Worm (Caenorhabditis elegans) whole organism, L4 larva: ENCODE data around the gene K08H2.10.

Experiments used
- F10B5.3 ChIP-seq: sonication (generic microtip); optimal IDR thresholded peaks from 2 replicates; lab custom pipeline; 2016; ENCODE audit warnings: mild to moderate bottlenecking, missing genetic modification characterization, missing compliant biosample characterization
- F26F4.8 ChIP-seq: fragments of 200-800 bp; sonication (Bioruptor generic); conservative IDR thresholded peaks from 2 replicates; pipeline ENCODE4 v1.3.6; 2022; ENCODE audit warnings: missing genetic modification characterization, missing compliant biosample characterization
- F44E2.7 ChIP-seq: fragments of 200-800 bp; sonication (Bioruptor generic); IDR thresholded peaks from 2 replicates; pipeline ENCODE4 v2.1.2; 2022; ENCODE audit warnings: missing genetic modification characterization, missing compliant biosample characterization
- R02D3.7 ChIP-seq: fragments of 150-350 bp; sonication (generic microtip); optimal IDR thresholded peaks from 3 replicates; lab custom pipeline; 2014; ENCODE audit warnings: missing biosample characterization, missing genetic modification characterization
- T26A8.4 ChIP-seq: fragments of 200-800 bp; sonication (Bioruptor generic); IDR thresholded peaks from 2 replicates; pipeline ENCODE4 v1.3.6; 2022; ENCODE audit warnings: missing genetic modification characterization, missing compliant biosample characterization
- Y5F2A.4 ChIP-seq: fragments of 200-800 bp; sonication (Bioruptor generic); optimal IDR thresholded peaks from 2 replicates; lab custom pipeline; 2018; ENCODE audit warnings: mild to moderate bottlenecking, missing genetic modification characterization, missing compliant biosample characterization
- Y75B8A.6 ChIP-seq: fragments of 200-800 bp; sonication (Bioruptor generic); IDR thresholded peaks from 2 replicates; pipeline ENCODE4 v1.3.6; 2022; ENCODE audit warnings: missing genetic modification reagents, missing genetic modification characterization, missing compliant biosample characterization
- ZK546.5 ChIP-seq, 2 experiments: sonication (generic microtip); optimal IDR thresholded peaks; 2 replicates each; lab custom pipeline; 2017; ENCODE audit warnings: missing biosample characterization in 2 of 2, missing genetic modification characterization in 2 of 2
- aly-2 ChIP-seq: sonication (generic microtip); optimal IDR thresholded peaks from 2 replicates; lab custom pipeline; 2018; ENCODE audit warnings: missing biosample characterization, missing genetic modification characterization
- ama-1 ChIP-seq: fragments of 150-350 bp; optimal IDR thresholded peaks from 2 replicates; lab custom pipeline; 2014; ENCODE audit warnings: inconsistent platforms, mixed read lengths
- arid-1 ChIP-seq: fragments of 200-800 bp; sonication (Bioruptor generic); conservative IDR thresholded peaks from 2 replicates; pipeline ENCODE4 v1.3.6; 2022; ENCODE audit warnings: missing genetic modification reagents, missing genetic modification characterization, missing compliant biosample characterization
- ceh-20 ChIP-seq: fragments of 200-800 bp; sonication (Bioruptor generic); IDR thresholded peaks from 2 replicates; pipeline ENCODE4 v1.3.6; 2022; ENCODE audit warnings: missing genetic modification reagents, missing genetic modification characterization, missing compliant biosample characterization
- ceh-32 ChIP-seq: sonication (generic microtip); optimal IDR thresholded peaks from 2 replicates; lab custom pipeline; 2016; ENCODE audit warnings: mild to moderate bottlenecking, missing genetic modification characterization, missing compliant biosample characterization; ENCODE audit not compliant: poor library complexity
- ces-1 ChIP-seq: fragments of 150-350 bp; sonication (generic microtip); optimal IDR thresholded peaks from 4 replicates; lab custom pipeline; 2014; ENCODE audit warnings: missing biosample characterization, missing genetic modification reagents, missing genetic modification characterization
- cey-2 ChIP-seq: sonication (generic microtip); optimal IDR thresholded peaks from 3 replicates; lab custom pipeline; 2017; ENCODE audit warnings: missing genetic modification characterization, mild to moderate bottlenecking, missing compliant biosample characterization, antibody characterized with exemption, borderline replicate concordance; ENCODE audit not compliant: insufficient read depth
- ctbp-1 ChIP-seq: fragments of 200-800 bp; sonication (Bioruptor generic); IDR thresholded peaks from 2 replicates; pipeline ENCODE4 v1.3.6; 2022; ENCODE audit warnings: missing genetic modification reagents, missing genetic modification characterization, missing compliant biosample characterization
- daf-16 ChIP-seq, 3 experiments: sonication (generic microtip); optimal IDR thresholded peaks; 2 replicates each; lab custom pipeline; 2016 to 2017; ENCODE audit warnings: missing genetic modification characterization in 3 of 3, missing genetic modification reagents in 3 of 3, mild to moderate bottlenecking in 2 of 3, missing compliant biosample characterization in 2 of 3, missing biosample characterization in 1 of 3, moderate library complexity in 1 of 3
- daf-19 ChIP-seq: fragments of 200-800 bp; sonication (Bioruptor generic); conservative IDR thresholded peaks from 2 replicates; pipeline ENCODE4 v1.3.6; 2022; ENCODE audit warnings: missing genetic modification characterization, missing compliant biosample characterization
- daf-8 ChIP-seq: fragments of 200-800 bp; sonication (Bioruptor generic); IDR thresholded peaks from 2 replicates; pipeline ENCODE4 v1.3.6; 2022; ENCODE audit warnings: missing genetic modification characterization, missing compliant biosample characterization
- dmd-8 ChIP-seq: fragments of 200-800 bp; sonication (Bioruptor generic); IDR thresholded peaks from 2 replicates; pipeline ENCODE4 v1.3.6; 2022; ENCODE audit warnings: missing genetic modification characterization, missing compliant biosample characterization
- fkh-10 ChIP-seq: fragments of 150-350 bp; optimal IDR thresholded peaks from 2 replicates; lab custom pipeline; 2014; ENCODE audit warnings: missing biosample characterization, missing genetic modification reagents, missing genetic modification characterization
- jun-1 ChIP-seq: fragments of 150-350 bp; optimal IDR thresholded peaks from 2 replicates; lab custom pipeline; 2014; ENCODE audit warnings: missing biosample characterization, missing genetic modification reagents, missing genetic modification characterization
- lim-7 ChIP-seq: fragments of 200-800 bp; sonication (Bioruptor generic); IDR thresholded peaks from 2 replicates; pipeline ENCODE4 v1.3.6; 2022; ENCODE audit warnings: missing genetic modification characterization, missing compliant biosample characterization
- lin-13 ChIP-seq: fragments of 150-350 bp; optimal IDR thresholded peaks from 2 replicates; lab custom pipeline; 2014; ENCODE audit warnings: missing biosample characterization, missing genetic modification reagents, missing genetic modification characterization
- lin-29 ChIP-seq: fragments of 200-800 bp; sonication (Bioruptor generic); IDR thresholded peaks from 2 replicates; pipeline ENCODE4 v1.3.6; 2022; ENCODE audit warnings: missing genetic modification reagents, missing genetic modification characterization, missing compliant biosample characterization
- lin-38 ChIP-seq: fragments of 200-800 bp; sonication (Bioruptor generic); IDR thresholded peaks from 2 replicates; pipeline ENCODE4 v1.3.6; 2022; ENCODE audit warnings: missing genetic modification reagents, missing genetic modification characterization, missing compliant biosample characterization
- lin-39 ChIP-seq: fragments of 150-350 bp; optimal IDR thresholded peaks from 2 replicates; lab custom pipeline; 2014; ENCODE audit warnings: missing biosample characterization, missing genetic modification reagents, missing genetic modification characterization
- lsy-2 ChIP-seq, 2 experiments: fragments of 150-350 bp in 1 of 2; sonication (generic microtip) in 1 of 2; optimal IDR thresholded peaks; 2 replicates each; lab custom pipeline; 2014 to 2017; ENCODE audit warnings: missing biosample characterization in 2 of 2, missing genetic modification characterization in 2 of 2
- mdl-1 ChIP-seq, 2 experiments: fragments of 150-350 bp in 1 of 2; sonication (generic microtip) in 1 of 2; optimal IDR thresholded peaks; 2 replicates each; lab custom pipeline; 2014 to 2017; ENCODE audit warnings: missing biosample characterization in 2 of 2, missing genetic modification characterization in 2 of 2
- mdt-29 ChIP-seq: fragments of 200-800 bp; sonication (Bioruptor generic); IDR thresholded peaks from 2 replicates; pipeline ENCODE4 v1.3.6; 2022; ENCODE audit warnings: missing genetic modification reagents, missing genetic modification characterization, missing compliant biosample characterization
- mep-1 ChIP-seq: fragments of 150-350 bp; sonication (generic microtip); optimal IDR thresholded peaks from 3 replicates; lab custom pipeline; 2014; ENCODE audit warnings: missing biosample characterization, missing genetic modification characterization
- mxl-3 ChIP-seq: fragments of 200-800 bp; sonication (Bioruptor generic); optimal IDR thresholded peaks from 2 replicates; lab custom pipeline; 2018; ENCODE audit warnings: mild to moderate bottlenecking, missing genetic modification characterization, missing compliant biosample characterization
- nhr-10 ChIP-seq: fragments of 150-350 bp; optimal IDR thresholded peaks from 2 replicates; lab custom pipeline; 2014; ENCODE audit warnings: missing biosample characterization, missing genetic modification characterization
- nhr-102 ChIP-seq: sonication (generic microtip); optimal IDR thresholded peaks from 2 replicates; lab custom pipeline; 2016; ENCODE audit warnings: mild to moderate bottlenecking, missing genetic modification characterization, moderate library complexity, missing compliant biosample characterization
- nhr-11 ChIP-seq: fragments of 150-350 bp; optimal IDR thresholded peaks from 2 replicates; lab custom pipeline; 2014; ENCODE audit warnings: missing biosample characterization, missing genetic modification characterization
- nhr-111 ChIP-seq: fragments of 200-800 bp; sonication (Bioruptor generic); optimal IDR thresholded peaks from 2 replicates; lab custom pipeline; 2018; ENCODE audit warnings: mild to moderate bottlenecking, missing genetic modification characterization, missing compliant biosample characterization
- nhr-25 ChIP-seq: sonication (generic microtip); optimal IDR thresholded peaks from 2 replicates; lab custom pipeline; 2017; ENCODE audit warnings: missing genetic modification characterization, mild to moderate bottlenecking, missing compliant biosample characterization, antibody characterized with exemption, moderate library complexity, borderline replicate concordance; ENCODE audit not compliant: insufficient read depth
- nhr-28 ChIP-seq: fragments of 150-350 bp; optimal IDR thresholded peaks from 2 replicates; lab custom pipeline; 2014; ENCODE audit warnings: missing biosample characterization, missing genetic modification characterization
- nhr-41 ChIP-seq: fragments of 200-800 bp; sonication (Bioruptor generic); IDR thresholded peaks from 2 replicates; pipeline ENCODE4 v1.3.6; 2022; ENCODE audit warnings: missing genetic modification reagents, missing genetic modification characterization, missing compliant biosample characterization
- nhr-76 ChIP-seq: fragments of 150-350 bp; optimal IDR thresholded peaks from 2 replicates; lab custom pipeline; 2014; ENCODE audit warnings: missing biosample characterization, missing genetic modification characterization
- pqm-1 ChIP-seq: sonication (generic microtip); optimal IDR thresholded peaks from 2 replicates; lab custom pipeline; 2017; ENCODE audit warnings: missing biosample characterization, missing genetic modification characterization
- sdz-12 ChIP-seq: fragments of 200-800 bp; sonication (Bioruptor generic); optimal IDR thresholded peaks from 2 replicates; lab custom pipeline; 2018; ENCODE audit warnings: mild to moderate bottlenecking, missing genetic modification characterization, missing compliant biosample characterization
- set-16 ChIP-seq: fragments of 200-800 bp; sonication (Bioruptor generic); IDR thresholded peaks from 2 replicates; pipeline ENCODE4 v1.3.6; 2022; ENCODE audit warnings: missing genetic modification reagents, missing genetic modification characterization, missing compliant biosample characterization
- snpc-4 ChIP-seq: fragments of 150-350 bp; optimal IDR thresholded peaks from 2 replicates; lab custom pipeline; 2014; ENCODE audit warnings: missing biosample characterization, missing genetic modification characterization
- spr-1 ChIP-seq: sonication (generic microtip); optimal IDR thresholded peaks from 2 replicates; lab custom pipeline; 2016; ENCODE audit warnings: mild to moderate bottlenecking, missing genetic modification characterization, missing compliant biosample characterization
- tra-1 ChIP-seq: fragments of 200-800 bp; sonication (Bioruptor generic); IDR thresholded peaks from 2 replicates; pipeline ENCODE4 v1.3.6; 2022; ENCODE audit warnings: missing genetic modification reagents, missing genetic modification characterization, missing compliant biosample characterization
- unc-62 ChIP-seq, 3 experiments: fragments of 150-350 bp in 1 of 3; sonication (generic microtip); optimal IDR thresholded peaks in 2 of 3; peaks in 1 of 3; 1 replicate in 1 of 3; 2 replicates in 2 of 3; lab custom pipeline; 2014 to 2017; ENCODE audit warnings: missing biosample characterization in 3 of 3, missing genetic modification characterization in 3 of 3, missing genetic modification reagents in 3 of 3, missing genotype in 1 of 3
- zag-1 ChIP-seq: fragments of 150-350 bp; optimal IDR thresholded peaks from 2 replicates; lab custom pipeline; 2014; ENCODE audit warnings: missing biosample characterization, missing genetic modification characterization
- zip-11 ChIP-seq: fragments of 200-800 bp; sonication (Bioruptor generic); IDR thresholded peaks from 2 replicates; pipeline ENCODE4 v1.3.6; 2022; ENCODE audit warnings: missing genetic modification characterization, missing compliant biosample characterization
- ztf-7 ChIP-seq: fragments of 150-350 bp; optimal IDR thresholded peaks from 2 replicates; lab custom pipeline; 2014; ENCODE audit warnings: missing biosample characterization, missing genetic modification characterization

K08H2.10 gene

DNA sequence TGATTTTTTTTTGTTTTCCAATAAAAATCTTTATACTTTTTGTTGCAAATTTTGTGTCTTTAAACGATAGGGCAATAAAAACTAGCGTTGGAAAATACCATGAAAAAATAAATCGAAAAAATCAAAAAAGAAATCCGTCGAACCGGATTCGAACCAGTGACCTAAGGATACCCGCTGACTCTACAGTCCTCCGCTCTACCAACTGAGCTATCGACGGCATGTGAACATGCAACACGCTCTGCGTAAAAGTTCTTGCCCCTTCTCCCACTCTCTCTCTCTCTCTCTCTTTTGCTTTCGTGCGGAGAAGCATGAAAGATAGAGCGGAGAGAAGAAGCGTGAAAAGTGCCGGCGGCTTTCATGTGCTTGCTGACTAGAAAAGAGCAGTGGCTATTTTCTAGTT, 6.9 kb downstream of the K08H2.10 start (continued):
- no peak for TF ChIP-seq nhr-76
- TF ChIP-seq snpc-4: no peak
- peak; percentile 63 for TF ChIP-seq fkh-10 (GFP tag; lab: Kevin White, UChicago)
- peak; percentile 32 for TF ChIP-seq jun-1
- TF ChIP-seq F44E2.7 (GFP tag; lab: Robert Waterston, UW): peak; percentile 91
- peak; percentile 55 for TF ChIP-seq lin-13
- peak; percentile 74; the same call in 1 of the 2 replicates for TF ChIP-seq lin-29 (GFP tag; lab: Robert Waterston, UW)
- TF ChIP-seq aly-2 (tag; lab: Kevin White, UChicago): no peak
- TF ChIP-seq ama-1 (lab: Kevin White, UChicago): no peak
- peak; percentile 76 for TF ChIP-seq ztf-7 (tag; lab: Kevin White, UChicago)
- TF ChIP-seq F10B5.3: peak; percentile 53
- peak; percentile 94 for TF ChIP-seq F26F4.8 (GFP tag; lab: Robert Waterston, UW)
- TF ChIP-seq tra-1: peak; percentile 67; the same call in 1 of the 2 replicates
- no peak for TF ChIP-seq lsy-2 (tag; optimal IDR thresholded peaks at IDR 0.05; lab: Kevin White, UChicago)
- peak; percentile 94 for TF ChIP-seq lim-7 (GFP tag; lab: Robert Waterston, UW)
- TF ChIP-seq ces-1 (GFP tag; lab: Kevin White, UChicago): no peak
- peak; percentile 61 for TF ChIP-seq nhr-111 (GFP tag; lab: Kevin White, UChicago)
- TF ChIP-seq Y75B8A.6 (GFP tag; lab: Robert Waterston, UW): peak; percentile 79; the same call in 1 of the 2 replicates
- TF ChIP-seq mdl-1 (tag; optimal IDR thresholded peaks at IDR 0.05; lab: Kevin White, UChicago): peak; percentile 22 to 72
- no peak for TF ChIP-seq mep-1 (tag; lab: Kevin White, UChicago)
- no peak for TF ChIP-seq ZK546.5 (tag; optimal IDR thresholded peaks at IDR 0.05; lab: Kevin White, UChicago)
- TF ChIP-seq ctbp-1 (GFP tag; lab: Robert Waterston, UW): peak; percentile 82
- TF ChIP-seq lin-38 (GFP tag; lab: Robert Waterston, UW): no peak
- TF ChIP-seq daf-8 (GFP tag; lab: Robert Waterston, UW): 0 out of 2 replicates have a peak, but pooled peaks have one; percentile 58
- no peak; the same call in 1 of the 2 replicates for TF ChIP-seq T26A8.4 (GFP tag; lab: Robert Waterston, UW)
- peak; percentile 76; the same call in 1 of the 2 replicates for TF ChIP-seq nhr-41 (GFP tag; lab: Robert Waterston, UW)
- peak; percentile 60 for TF ChIP-seq spr-1
- TF ChIP-seq Y5F2A.4 (GFP tag; lab: Kevin White, UChicago): no peak
- TF ChIP-seq nhr-10 (tag; lab: Kevin White, UChicago): no peak
- no peak for TF ChIP-seq cey-2 (tag; lab: Kevin White, UChicago)
- peak; percentile 59; the same call in 1 of the 2 replicates for TF ChIP-seq ceh-20 (GFP tag; lab: Robert Waterston, UW)
- TF ChIP-seq sdz-12: peak; percentile 49
- TF ChIP-seq nhr-28 (tag; lab: Kevin White, UChicago): peak; percentile 46
- no peak for TF ChIP-seq lin-39 (tag; lab: Kevin White, UChicago)
- TF ChIP-seq pqm-1 (tag; lab: Kevin White, UChicago): no peak
- TF ChIP-seq mxl-3 (GFP tag; lab: Kevin White, UChicago): peak; percentile 54
- TF ChIP-seq zag-1 (tag; lab: Kevin White, UChicago): no peak
- TF ChIP-seq R02D3.7 (tag; lab: Kevin White, UChicago): no peak
- peak; percentile 59 to 81 for TF ChIP-seq daf-16 (GFP tag; optimal IDR thresholded peaks at IDR 0.05; lab: Kevin White, UChicago)
- TF ChIP-seq daf-16 (tag; optimal IDR thresholded peaks at IDR 0.05; lab: Kevin White, UChicago): peak; percentile 44
- peak; percentile 93 for TF ChIP-seq arid-1 (GFP tag; lab: Robert Waterston, UW)
- no peak for TF ChIP-seq nhr-11 (tag; lab: Kevin White, UChicago)
- 0 out of 2 replicates have a peak, but pooled peaks have one; percentile 31 for TF ChIP-seq daf-19 (GFP tag; lab: Robert Waterston, UW)
- TF ChIP-seq set-16 (GFP tag; lab: Robert Waterston, UW): no peak
- TF ChIP-seq mdt-29: peak; percentile 83
- TF ChIP-seq dmd-8 (GFP tag; lab: Robert Waterston, UW): peak; percentile 87
- TF ChIP-seq ceh-32 (tag; lab: Kevin White, UChicago): peak; percentile 45
- TF ChIP-seq zip-11: peak; percentile 65; the same call in 1 of the 2 replicates
- peak; percentile 70 for TF ChIP-seq nhr-102 (tag; lab: Kevin White, UChicago)
- TF ChIP-seq nhr-25 (tag; lab: Kevin White, UChicago): no peak
- peak in 1 of 2 experiments; percentile 78 for TF ChIP-seq unc-62 (GFP tag; optimal IDR thresholded peaks at IDR 0.05 in 1 of 2; lab: Kevin White, UChicago)
- TF ChIP-seq unc-62 (tag; optimal IDR thresholded peaks at IDR 0.05; lab: Kevin White, UChicago): no peak
